Worm (Caenorhabditis elegans) whole organism, midembryonic: ENCODE measurements around the gene K02E7.4.

Source experiments
- T22C8.4 ChIP-seq: fragments of 200-800 bp; sonication (Bioruptor generic); IDR thresholded peaks from 2 replicates; pipeline ENCODE4 v1.3.6; 2022; ENCODE audit warnings: missing genetic modification characterization, missing compliant biosample characterization
- cog-1 ChIP-seq: sonication (generic microtip); optimal IDR thresholded peaks from 2 replicates; lab custom pipeline; 2016; ENCODE audit warnings: missing genetic modification characterization, missing compliant biosample characterization
- flt-1 ChIP-seq: fragments of 200-800 bp; sonication (Bioruptor generic); IDR thresholded peaks from 2 replicates; pipeline ENCODE4 v1.3.6; 2022; ENCODE audit warnings: missing genetic modification characterization, missing compliant biosample characterization
- klf-2 ChIP-seq: fragments of 200-800 bp; sonication (Bioruptor generic); conservative IDR thresholded peaks from 2 replicates; pipeline ENCODE4 v1.3.6; 2022; ENCODE audit warnings: missing genetic modification reagents, missing genetic modification characterization, missing compliant biosample characterization
- med-1 ChIP-seq: sonication (generic microtip); optimal IDR thresholded peaks from 2 replicates; lab custom pipeline; 2017; ENCODE audit warnings: missing genetic modification characterization, mild to moderate bottlenecking, missing compliant biosample characterization, antibody characterized with exemption, missing genetic modification reagents; ENCODE audit not compliant: insufficient read depth
- ref-1 ChIP-seq: fragments of 200-800 bp; sonication (Bioruptor generic); conservative IDR thresholded peaks from 2 replicates; pipeline ENCODE4 v1.3.6; 2022; ENCODE audit warnings: missing genetic modification reagents, missing genetic modification characterization, missing compliant biosample characterization
- tab-1 ChIP-seq: fragments of 200-800 bp; sonication (Bioruptor generic); IDR thresholded peaks from 2 replicates; pipeline ENCODE4 v1.3.6; 2022; ENCODE audit warnings: missing genetic modification characterization, missing compliant biosample characterization
- ztf-23 ChIP-seq: fragments of 200-800 bp; sonication (Bioruptor generic); IDR thresholded peaks from 2 replicates; pipeline ENCODE4 v1.3.6; 2022; ENCODE audit warnings: missing genetic modification reagents, missing genetic modification characterization, missing compliant biosample characterization
- ztf-29 ChIP-seq: fragments of 200-800 bp; sonication (Bioruptor generic); IDR thresholded peaks from 2 replicates; pipeline ENCODE4 v1.3.6; 2022; ENCODE audit warnings: missing genetic modification reagents, missing genetic modification characterization, missing compliant biosample characterization

K02E7.4 gene

ce11 chrII:1104409-1104808 lies 32.2 kb downstream of the K02E7.4 start, which contains the start of gene T13B5.9:
TSS of gene T13B5.9 (minus strand) at chrII:1104509.
- TF ChIP-seq ref-1 (GFP tag; lab: Robert Waterston, UW) (no peak), tab-1 (no peak), ztf-23 (GFP tag; lab: Robert Waterston, UW) (no peak), med-1 (no peak)

DNA sequence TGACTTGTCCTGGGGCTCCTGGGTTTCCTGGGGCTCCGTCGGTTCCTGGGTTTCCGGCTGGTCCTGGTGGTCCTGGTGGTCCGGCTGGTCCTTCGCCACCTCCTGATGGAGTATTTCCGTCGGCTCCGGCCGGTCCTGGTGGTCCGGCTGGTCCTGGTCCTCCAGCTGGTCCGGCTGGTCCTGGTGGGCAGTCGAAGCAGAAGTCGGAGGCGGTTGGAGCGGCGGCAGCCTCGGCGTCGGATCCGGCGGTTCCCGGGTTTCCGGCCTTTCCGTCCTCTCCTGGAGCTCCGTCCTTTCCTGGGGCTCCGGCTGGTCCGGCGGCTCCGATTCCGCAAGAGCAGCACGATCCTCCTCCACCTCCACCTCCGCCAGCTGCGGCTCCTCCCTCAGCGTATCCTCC lies 33.1 kb downstream of the K02E7.4 start:
- TF ChIP-seq klf-2 (GFP tag; lab: Robert Waterston, UW), result no peak
- no peak for TF ChIP-seq ztf-23 (GFP tag; lab: Robert Waterston, UW)

DNA sequence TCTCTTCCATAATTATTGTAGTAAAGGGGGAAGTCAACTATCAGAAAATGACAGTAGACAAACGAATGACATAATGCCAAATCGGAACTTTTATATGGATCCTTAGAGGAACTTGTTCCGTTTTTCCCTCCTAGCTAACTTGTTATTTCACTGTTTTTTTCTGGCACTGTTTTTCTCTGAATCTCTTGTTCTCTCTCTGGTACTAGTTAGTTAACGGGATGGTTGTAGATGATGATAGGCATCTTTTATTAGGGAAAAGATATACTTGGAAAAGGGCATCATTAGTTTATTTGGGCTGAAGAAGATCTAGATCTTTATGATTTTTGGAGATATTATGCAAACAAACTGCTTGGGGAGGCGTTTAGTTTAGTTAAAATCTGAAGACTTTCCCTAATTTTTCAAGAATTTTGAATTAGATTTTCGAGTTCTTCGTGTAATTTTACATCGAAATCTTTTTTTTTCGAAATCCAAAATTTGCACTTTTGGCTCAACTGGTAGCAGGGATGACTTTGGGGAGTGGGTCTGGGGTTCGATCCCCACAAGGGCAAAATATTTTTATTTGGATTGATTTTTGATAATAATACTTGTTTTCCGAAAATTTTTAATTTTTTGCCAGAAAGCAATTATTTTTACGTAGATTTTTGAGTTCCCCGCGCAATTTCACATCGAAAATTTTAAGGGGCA lies 34.9 kb downstream of the K02E7.4 start, which contains the start of gene col-40:
Gene col-40, minus strand, starts transcription at position 51 of the 684 bp plus-strand sequence.
- TF ChIP-seq ztf-29, result no peak

ce11 chrII:1110901-1111300 lies 38.7 kb downstream of the K02E7.4 start, which contains the start of gene lips-11:
TSS of gene lips-11 (minus strand) at chrII:1111001.
- TF ChIP-seq ztf-23 (GFP tag; lab: Robert Waterston, UW) (no peak), cog-1 (tag; lab: Kevin White, UChicago) (no peak), ztf-29 (no peak), T22C8.4 (no peak), tab-1 (no peak), med-1 (no peak), ref-1 (GFP tag; lab: Robert Waterston, UW) (no peak), flt-1 (GFP tag; lab: Robert Waterston, UW) (no peak), klf-2 (GFP tag; lab: Robert Waterston, UW) (no peak)

- TF ChIP-seq tab-1, result no peak
- no peak for TF ChIP-seq cog-1 (tag; lab: Kevin White, UChicago)
- no peak for TF ChIP-seq ztf-23 (GFP tag; lab: Robert Waterston, UW)
- TF ChIP-seq T22C8.4, result no peak
Observed at ce11 chrII:1114133-1114532, 41.9 kb downstream of the K02E7.4 start, which contains the start of gene lips-12. TSS of gene lips-12 (minus strand) at chrII:1114233.

DNA sequence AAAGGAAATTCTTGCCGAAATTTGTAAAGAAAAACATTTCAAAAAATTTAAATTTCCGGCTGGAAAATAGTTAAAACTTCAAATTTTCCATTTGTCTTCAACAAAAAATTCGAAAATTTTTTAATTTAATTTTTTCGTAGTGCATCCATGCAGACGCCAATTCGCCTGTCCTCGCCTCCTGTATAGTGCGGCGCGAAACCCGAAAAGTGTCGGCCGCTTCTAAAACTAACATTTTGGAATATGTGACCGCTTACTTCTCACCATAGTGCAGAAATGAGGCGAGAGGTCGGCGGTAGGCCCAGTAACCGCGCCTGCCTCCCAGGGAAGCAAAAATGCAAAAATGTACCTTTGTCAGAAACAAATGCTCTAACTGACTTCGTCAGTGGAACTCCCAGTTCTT lies 44.3 kb downstream of the K02E7.4 start:
- TF ChIP-seq ref-1 (GFP tag; lab: Robert Waterston, UW) (no peak), tab-1 (no peak), ztf-23 (GFP tag; lab: Robert Waterston, UW) (no peak)

DNA sequence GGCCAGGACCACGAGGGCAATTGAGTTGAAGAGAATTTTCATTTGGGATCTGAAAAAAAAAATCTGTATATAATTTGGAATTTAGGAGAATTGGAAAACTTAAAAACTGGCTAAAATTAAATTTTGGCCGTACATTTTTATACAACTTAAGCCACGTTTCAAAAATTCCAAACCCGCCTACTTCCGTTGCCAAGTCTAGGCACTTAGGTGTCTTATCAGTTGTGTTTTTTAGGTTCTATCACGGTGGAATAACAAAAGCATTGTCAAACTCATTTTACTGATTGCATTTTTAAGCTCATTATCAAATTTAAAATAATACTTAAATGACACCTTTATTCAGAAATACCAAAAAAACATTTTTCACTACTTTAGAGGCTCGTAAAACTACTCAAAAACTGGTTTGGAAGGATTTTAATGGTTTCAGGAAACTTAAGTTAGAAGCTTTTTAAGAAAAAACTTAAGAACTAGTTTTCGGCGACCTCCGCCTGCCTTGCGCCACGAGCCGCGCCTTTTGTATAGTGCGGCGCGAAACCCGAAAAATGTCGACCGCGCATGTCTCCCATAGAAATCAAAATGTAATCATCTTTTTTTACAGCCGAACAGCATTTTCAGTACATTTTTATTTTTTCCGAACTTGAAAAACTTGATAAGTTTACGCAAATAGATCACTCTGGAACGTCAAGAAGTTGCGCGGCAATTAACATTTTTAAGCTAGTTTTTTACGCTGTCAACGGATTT lies 46.0 kb downstream of the K02E7.4 start, which contains the start of gene lips-13:
Gene lips-13, minus strand, starts transcription at position 51 of the 738 bp plus-strand sequence.
- TF ChIP-seq cog-1 (tag; lab: Kevin White, UChicago) (no peak), flt-1 (GFP tag; lab: Robert Waterston, UW) (no peak), klf-2 (GFP tag; lab: Robert Waterston, UW) (no peak), ztf-29 (no peak), ztf-23 (GFP tag; lab: Robert Waterston, UW) (no peak), T22C8.4 (no peak), med-1 (no peak), tab-1 (no peak), ref-1 (GFP tag; lab: Robert Waterston, UW) (no peak)

- TF ChIP-seq ztf-29 (no peak), flt-1 (GFP tag; lab: Robert Waterston, UW) (no peak), T22C8.4 (no peak), cog-1 (tag; lab: Kevin White, UChicago) (no peak), ztf-23 (GFP tag; lab: Robert Waterston, UW) (no peak), ref-1 (GFP tag; lab: Robert Waterston, UW) (no peak), tab-1 (no peak), med-1 (no peak)
Observed at ce11 chrII:1123208-1123607, 51.0 kb downstream of the K02E7.4 start, which contains the start of the genes sut-1 and eri-3. TSS of gene sut-1 (minus strand) at chrII:1123265. TSS of gene eri-3 (plus strand) at chrII:1123534.
